Fruit fly (Drosophila melanogaster) whole organism, embryonic: ENCODE results near the gene Hip14.

Experiments
- Abd-B ChIP-seq: fragments of 200-800 bp; sonication (Bioruptor generic); optimal IDR thresholded peaks from 2 replicates; lab custom pipeline; 2018; ENCODE audit warnings: missing biosample characterization, mild to moderate bottlenecking, missing genetic modification characterization, moderate library complexity
- Adf1 ChIP-seq: fragments of 200-800 bp; sonication (Bioruptor generic); IDR thresholded peaks from 2 replicates; pipeline ENCODE4 v1.3.6; 2022; ENCODE audit warnings: missing biosample characterization, missing genetic modification characterization
- Atf-2 ChIP-seq: fragments of 200-800 bp; sonication (Bioruptor generic); optimal IDR thresholded peaks from 2 replicates; lab custom pipeline; 2016; ENCODE audit warnings: missing biosample characterization, missing genetic modification characterization
- BtbVII ChIP-seq: fragments of 200-800 bp; sonication (Bioruptor generic); optimal IDR thresholded peaks from 3 replicates; lab custom pipeline; 2017; ENCODE audit warnings: missing biosample characterization, mild to moderate bottlenecking, missing genetic modification characterization
- CG10147 ChIP-seq: fragments of 200-800 bp; sonication (Bioruptor generic); optimal IDR thresholded peaks from 2 replicates; lab custom pipeline; 2019; ENCODE audit warnings: missing biosample characterization, mild to moderate bottlenecking, missing genetic modification characterization, moderate library complexity
- CG10267 ChIP-seq: fragments of 200-800 bp; sonication (Bioruptor generic); optimal IDR thresholded peaks from 2 replicates; lab custom pipeline; 2018; ENCODE audit warnings: missing biosample characterization, mild to moderate bottlenecking, missing genetic modification characterization, moderate library complexity
- CG11398 ChIP-seq: fragments of 200-800 bp; sonication (Bioruptor generic); optimal IDR thresholded peaks from 2 replicates; lab custom pipeline; 2016; ENCODE audit warnings: missing biosample characterization, missing genetic modification characterization
- CG11560 ChIP-seq: fragments of 200-800 bp; sonication (Bioruptor generic); IDR thresholded peaks from 3 replicates; pipeline ENCODE4 v1.3.6; 2022; ENCODE audit warnings: missing biosample characterization, missing genetic modification characterization
- CG11696 ChIP-seq: fragments of 200-800 bp; sonication (Bioruptor generic); IDR thresholded peaks from 2 replicates; pipeline ENCODE4 v1.3.6; 2022; ENCODE audit warnings: missing biosample characterization, missing genetic modification characterization
- CG12236 ChIP-seq: fragments of 200-800 bp; sonication (Bioruptor generic); optimal IDR thresholded peaks from 2 replicates; lab custom pipeline; 2016; ENCODE audit warnings: missing biosample characterization, missing genetic modification characterization
- CG12391 ChIP-seq: fragments of 200-800 bp; sonication (Bioruptor generic); optimal IDR thresholded peaks from 3 replicates; lab custom pipeline; 2018; ENCODE audit warnings: missing biosample characterization, mild to moderate bottlenecking, missing genetic modification characterization, moderate library complexity
- CG14014 ChIP-seq: fragments of 200-800 bp; sonication (Bioruptor generic); IDR thresholded peaks from 2 replicates; pipeline ENCODE4 v1.3.6; 2022; ENCODE audit warnings: missing biosample characterization, missing genetic modification characterization
- CG15011 ChIP-seq: fragments of 200-800 bp; sonication (Bioruptor generic); optimal IDR thresholded peaks from 3 replicates; lab custom pipeline; 2018; ENCODE audit warnings: missing biosample characterization, mild to moderate bottlenecking, missing genetic modification characterization
- CG15269 ChIP-seq: fragments of 200-800 bp; sonication (Bioruptor generic); optimal IDR thresholded peaks from 2 replicates; lab custom pipeline; 2018; ENCODE audit warnings: missing biosample characterization, mild to moderate bottlenecking, missing genetic modification characterization, moderate library complexity
- CG15479 ChIP-seq: fragments of 200-800 bp; sonication (Bioruptor generic); optimal IDR thresholded peaks from 3 replicates; lab custom pipeline; 2019; ENCODE audit warnings: missing biosample characterization, mild to moderate bottlenecking, missing genetic modification characterization, moderate library complexity
- CG1603 ChIP-seq: fragments of 200-800 bp; sonication (Bioruptor generic); optimal IDR thresholded peaks from 2 replicates; lab custom pipeline; 2019; ENCODE audit warnings: missing biosample characterization, mild to moderate bottlenecking, missing genetic modification characterization, moderate library complexity
- CG30431 ChIP-seq: fragments of 200-800 bp; sonication (Bioruptor generic); optimal IDR thresholded peaks from 2 replicates; lab custom pipeline; 2017; ENCODE audit warnings: missing biosample characterization, missing genetic modification characterization
- CG31441 ChIP-seq: fragments of 200-800 bp; sonication (Bioruptor generic); IDR thresholded peaks from 2 replicates; pipeline ENCODE4 v1.3.6; 2022; ENCODE audit warnings: missing biosample characterization, missing genetic modification characterization
- CG42726 ChIP-seq: fragments of 200-800 bp; sonication (Bioruptor generic); IDR thresholded peaks from 2 replicates; pipeline ENCODE4 v1.3.6; 2022; ENCODE audit warnings: missing biosample characterization, missing genetic modification characterization; ENCODE audit not compliant: partially characterized antibody
- CG6683 ChIP-seq: fragments of 200-800 bp; sonication (Bioruptor generic); optimal IDR thresholded peaks from 2 replicates; lab custom pipeline; 2017; ENCODE audit warnings: missing biosample characterization, mild to moderate bottlenecking, missing genetic modification characterization, missing genetic modification reagents
- CG8281 ChIP-seq: fragments of 200-800 bp; sonication (Bioruptor generic); optimal IDR thresholded peaks from 2 replicates; lab custom pipeline; 2018; ENCODE audit warnings: missing biosample characterization, mild to moderate bottlenecking, missing genetic modification characterization, moderate library complexity
- CG8388 ChIP-seq: fragments of 200-800 bp; sonication (Bioruptor generic); optimal IDR thresholded peaks from 2 replicates; lab custom pipeline; 2019; ENCODE audit warnings: missing biosample characterization, mild to moderate bottlenecking, missing genetic modification characterization, moderate library complexity
- CrebB ChIP-seq: fragments of 200-800 bp; sonication (Bioruptor generic); optimal IDR thresholded peaks from 3 replicates; lab custom pipeline; 2018; ENCODE audit warnings: missing biosample characterization, mild to moderate bottlenecking, missing genetic modification characterization
- Hand ChIP-seq: fragments of 200-800 bp; sonication (Bioruptor generic); optimal IDR thresholded peaks from 2 replicates; lab custom pipeline; 2017; ENCODE audit warnings: mild to moderate bottlenecking, missing biosample characterization, missing genetic modification reagents, missing genetic modification characterization
- Hmx ChIP-seq: fragments of 200-800 bp; sonication (Bioruptor generic); optimal IDR thresholded peaks from 2 replicates; lab custom pipeline; 2016; ENCODE audit warnings: missing biosample characterization, missing genetic modification characterization
- Hr3 ChIP-seq: fragments of 200-800 bp; sonication (Bioruptor generic); optimal IDR thresholded peaks from 3 replicates; lab custom pipeline; 2016; ENCODE audit warnings: missing biosample characterization, missing genetic modification characterization
- Hr51 ChIP-seq, 2 experiments: fragments of 200-800 bp; sonication (Bioruptor generic); optimal IDR thresholded peaks; 2 replicates in 1 of 2; 3 replicates in 1 of 2; lab custom pipeline; 2016 to 2018; ENCODE audit warnings: missing biosample characterization in 2 of 2, missing genetic modification characterization in 2 of 2, mild to moderate bottlenecking in 1 of 2, moderate library complexity in 1 of 2
- Stat92E ChIP-seq, 3 experiments: fragments of >200 bp in 2 of 3; fragments of 200-800 bp in 1 of 3; sonication (Bioruptor generic) in 1 of 3; optimal IDR thresholded peaks; 2 replicates each; lab custom pipeline; 2017 to 2019; ENCODE audit warnings: missing biosample characterization in 3 of 3, missing genetic modification characterization in 3 of 3, mild to moderate bottlenecking in 1 of 3, moderate library complexity in 1 of 3
- cg ChIP-seq: fragments of 200-800 bp; sonication (Bioruptor generic); optimal IDR thresholded peaks from 3 replicates; lab custom pipeline; 2019; ENCODE audit warnings: missing biosample characterization, mild to moderate bottlenecking, missing genetic modification characterization, moderate library complexity
- da ChIP-seq: fragments of 200-800 bp; sonication (Bioruptor generic); optimal IDR thresholded peaks from 2 replicates; lab custom pipeline; 2016; ENCODE audit warnings: missing biosample characterization, missing genetic modification characterization
- dysf ChIP-seq: fragments of 200-800 bp; sonication (Bioruptor generic); IDR thresholded peaks from 3 replicates; pipeline ENCODE4 v1.3.6; 2022; ENCODE audit warnings: missing biosample characterization, missing genetic modification characterization
- eve ChIP-seq, 2 experiments: fragments of >200 bp; optimal IDR thresholded peaks; 2 replicates each; lab custom pipeline; 2017; ENCODE audit warnings: missing biosample characterization in 2 of 2, missing genetic modification characterization in 2 of 2
- fu2 ChIP-seq: fragments of 200-800 bp; sonication (Bioruptor generic); optimal IDR thresholded peaks from 2 replicates; lab custom pipeline; 2016; ENCODE audit warnings: missing biosample characterization, missing genetic modification characterization
- gcm ChIP-seq: fragments of 200-800 bp; sonication (Bioruptor generic); optimal IDR thresholded peaks from 2 replicates; lab custom pipeline; 2019; ENCODE audit warnings: missing biosample characterization, mild to moderate bottlenecking, missing genetic modification characterization, moderate library complexity
- grau ChIP-seq: fragments of 200-800 bp; optimal IDR thresholded peaks from 3 replicates; lab custom pipeline; 2019; ENCODE audit warnings: missing biosample characterization, mild to moderate bottlenecking, missing genetic modification characterization, moderate library complexity
- gsb-n ChIP-seq: fragments of 200-800 bp; sonication (Bioruptor generic); optimal IDR thresholded peaks from 3 replicates; lab custom pipeline; 2018; ENCODE audit warnings: missing biosample characterization, mild to moderate bottlenecking, missing genetic modification characterization
- ham ChIP-seq: fragments of 200-800 bp; sonication (Bioruptor generic); IDR thresholded peaks from 2 replicates; pipeline ENCODE4 v1.3.6; 2022; ENCODE audit warnings: missing biosample characterization, missing genetic modification characterization
- her ChIP-seq: fragments of 200-800 bp; sonication (Bioruptor generic); optimal IDR thresholded peaks from 2 replicates; lab custom pipeline; 2016; ENCODE audit warnings: missing biosample characterization, missing genetic modification characterization
- hth ChIP-seq: fragments of >200 bp; optimal IDR thresholded peaks from 2 replicates; lab custom pipeline; 2017; ENCODE audit warnings: inconsistent platforms
- insv ChIP-seq, 2 experiments: fragments of 200-800 bp; sonication (Bioruptor generic); optimal IDR thresholded peaks; 3 replicates each; lab custom pipeline; 2016 to 2018; ENCODE audit warnings: missing biosample characterization in 2 of 2, missing genetic modification characterization in 2 of 2
- nau ChIP-seq: fragments of 200-800 bp; sonication (Bioruptor generic); optimal IDR thresholded peaks from 3 replicates; lab custom pipeline; 2017; ENCODE audit warnings: missing biosample characterization, mild to moderate bottlenecking, missing genetic modification characterization, missing genetic modification reagents
- nom ChIP-seq: fragments of 200-800 bp; sonication (Bioruptor generic); optimal IDR thresholded peaks from 2 replicates; lab custom pipeline; 2017; ENCODE audit warnings: missing biosample characterization, missing genetic modification characterization, mild to moderate bottlenecking, moderate library complexity, missing genetic modification reagents
- otp ChIP-seq: fragments of 200-800 bp; sonication (Bioruptor generic); IDR thresholded peaks from 3 replicates; pipeline ENCODE4, ENCODE4 v1.3.6; 2022; ENCODE audit warnings: missing biosample characterization, missing genetic modification characterization
- pb ChIP-seq: fragments of 200-800 bp; sonication (Bioruptor generic); optimal IDR thresholded peaks from 3 replicates; lab custom pipeline; 2016; ENCODE audit warnings: missing biosample characterization, missing genetic modification characterization
- pita ChIP-seq: fragments of 200-800 bp; sonication (Bioruptor generic); optimal IDR thresholded peaks from 2 replicates; lab custom pipeline; 2017; ENCODE audit warnings: missing biosample characterization, mild to moderate bottlenecking, missing genetic modification characterization
- seq ChIP-seq: fragments of 200-800 bp; sonication (Bioruptor generic); IDR thresholded peaks from 2 replicates; pipeline ENCODE4 v1.3.6; 2022; ENCODE audit warnings: missing biosample characterization, missing genetic modification characterization
- sisA ChIP-seq: fragments of 200-800 bp; sonication (Bioruptor generic); IDR thresholded peaks from 2 replicates; pipeline ENCODE4 v1.3.6; 2022; ENCODE audit warnings: missing biosample characterization, missing genetic modification characterization
- zen ChIP-seq: fragments of 200-800 bp; sonication (Bioruptor generic); optimal IDR thresholded peaks from 3 replicates; lab custom pipeline; 2018; ENCODE audit warnings: missing biosample characterization, mild to moderate bottlenecking, missing genetic modification characterization, moderate library complexity

Gene Hip14

DNA sequence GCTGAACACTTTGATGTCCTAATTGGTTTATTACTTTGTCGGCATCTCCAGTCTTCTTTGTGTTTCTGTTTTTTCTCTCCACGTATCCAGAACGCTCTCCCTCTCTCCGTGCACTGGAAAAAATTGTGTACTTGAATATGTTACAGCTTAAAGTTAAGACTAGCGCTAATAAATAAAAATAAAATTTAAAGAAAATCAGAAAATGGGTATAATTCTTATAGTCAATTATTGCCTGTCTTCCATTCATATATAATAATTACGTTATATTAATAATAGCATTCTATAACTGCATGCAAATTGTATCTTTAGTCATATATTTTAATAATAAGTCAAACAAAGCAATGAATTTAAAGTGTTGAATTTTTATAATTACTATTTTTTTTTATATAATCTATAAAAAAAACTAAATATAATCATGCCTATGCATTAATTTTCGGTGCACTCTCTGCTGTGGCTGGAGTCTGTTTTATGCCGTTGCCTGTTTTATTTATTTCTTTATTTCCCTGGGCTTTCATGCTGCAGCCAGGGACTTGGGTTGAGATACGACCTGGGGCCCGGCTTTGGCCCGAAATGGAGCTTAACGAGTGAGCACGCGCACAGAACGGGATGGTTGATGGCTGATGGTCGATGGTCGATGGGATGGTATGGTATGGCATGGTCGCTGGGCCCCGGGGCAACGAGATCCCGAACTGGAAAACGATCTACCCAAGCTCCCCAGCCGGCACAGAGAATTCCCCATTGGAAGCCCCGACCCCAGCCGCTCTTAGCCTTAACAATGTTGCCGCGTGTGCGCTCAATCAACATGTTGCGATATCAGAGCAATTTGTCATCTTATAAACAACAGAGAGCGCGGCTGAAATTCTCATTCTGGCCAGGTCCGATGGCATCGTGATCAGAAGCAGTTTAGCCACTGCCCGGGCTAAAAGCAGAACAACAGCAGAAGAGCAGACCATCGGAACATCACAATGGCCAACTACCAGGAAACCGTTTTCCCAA lies 28.0 kb downstream of the Hip14 start (continued):
- TF ChIP-seq Stat92E (GFP tag; optimal IDR thresholded peaks at IDR 0.05; lab: Kevin White, UChicago) (peak in 1 of 3 experiments; percentile 9), CrebB (tag; lab: Kevin White, UChicago) (no peak), her (GFP tag; lab: Kevin White, UChicago) (no peak), nau (no peak), CG12236 (no peak), pb (GFP tag; lab: Kevin White, UChicago) (no peak), pita (GFP tag; lab: Kevin White, UChicago) (no peak), CG11398 (GFP tag; lab: Kevin White, UChicago) (no peak), CG15011 (GFP tag; lab: Kevin White, UChicago) (no peak), dysf (GFP tag; lab: Robert Waterston, UW) (0 out of 3 replicates have a peak, but pooled peaks have one; percentile 21), ham (no peak), hth (lab: Kevin White, UChicago) (no peak), CG14014 (GFP tag; lab: Robert Waterston, UW) (no peak), CG31441 (GFP tag; lab: Robert Waterston, UW) (peak; percentile 58; the same call in 1 of the 2 replicates), CG1603 (tag; lab: Kevin White, UChicago) (no peak), CG10267 (tag; lab: Kevin White, UChicago) (peak; percentile 67), nom (GFP tag; lab: Kevin White, UChicago) (peak; percentile 31), cg (no peak), CG15269 (tag; lab: Kevin White, UChicago) (no peak), Atf-2 (no peak), eve (GFP tag; optimal IDR thresholded peaks at IDR 0.05; lab: Kevin White, UChicago) (no peak), BtbVII (GFP tag; lab: Kevin White, UChicago) (no peak), Hr3 (GFP tag; lab: Kevin White, UChicago) (no peak), CG30431 (no peak), Hr51 (GFP tag; optimal IDR thresholded peaks at IDR 0.05; lab: Kevin White, UChicago) (no peak), CG11560 (no peak), CG12391 (tag; lab: Kevin White, UChicago) (peak; percentile 42), zen (tag; lab: Kevin White, UChicago) (no peak), gcm (GFP tag; lab: Kevin White, UChicago) (no peak), grau (peak; percentile 13), CG42726 (GFP tag; lab: Robert Waterston, UW) (no peak), CG8281 (tag; lab: Kevin White, UChicago) (no peak), da (GFP tag; lab: Kevin White, UChicago) (no peak), seq (no peak), gsb-n (tag; lab: Kevin White, UChicago) (peak; percentile 34), Hmx (no peak), CG6683 (GFP tag; lab: Kevin White, UChicago) (no peak), CG15479 (GFP tag; lab: Kevin White, UChicago) (no peak), CG11696 (GFP tag; lab: Robert Waterston, UW) (no peak), otp (GFP tag; lab: Robert Waterston, UW) (no peak), sisA (no peak), Abd-B (GFP tag; lab: Kevin White, UChicago) (no peak), Adf1 (no peak), CG8388 (GFP tag; lab: Kevin White, UChicago) (peak; percentile 37), fu2 (GFP tag; lab: Kevin White, UChicago) (no peak), insv (GFP tag; optimal IDR thresholded peaks at IDR 0.05; lab: Kevin White, UChicago) (no peak), CG10147 (GFP tag; lab: Kevin White, UChicago) (no peak), Hand (no peak)
